Fruit fly (Drosophila melanogaster) whole organism, embryonic: ENCODE results near the gene CG31275.
A peak's percentile ranks its signal among the peaks of the same experiment; 100 is the strongest.

Source experiments
- Ada2b ChIP-seq: fragments of 200-800 bp; sonication (Bioruptor generic); IDR thresholded peaks from 2 replicates; pipeline ENCODE4 v1.3.6; 2022; ENCODE audit warnings: missing biosample characterization, missing genetic modification characterization
- CG10321 ChIP-seq: fragments of 200-800 bp; sonication (Bioruptor generic); IDR thresholded peaks from 2 replicates; pipeline ENCODE4 v1.3.6; 2022; ENCODE audit warnings: missing biosample characterization, missing genetic modification characterization
- CG10462 ChIP-seq: fragments of 200-800 bp; sonication (Bioruptor generic); optimal IDR thresholded peaks from 2 replicates; lab custom pipeline; 2016; ENCODE audit warnings: missing biosample characterization, missing genetic modification characterization
- CG12236 ChIP-seq: fragments of 200-800 bp; sonication (Bioruptor generic); optimal IDR thresholded peaks from 2 replicates; lab custom pipeline; 2016; ENCODE audit warnings: missing biosample characterization, missing genetic modification characterization
- CG12391 ChIP-seq: fragments of 200-800 bp; sonication (Bioruptor generic); optimal IDR thresholded peaks from 3 replicates; lab custom pipeline; 2018; ENCODE audit warnings: missing biosample characterization, mild to moderate bottlenecking, missing genetic modification characterization, moderate library complexity
- CG13424 ChIP-seq: fragments of 200-800 bp; sonication (Bioruptor generic); optimal IDR thresholded peaks from 2 replicates; lab custom pipeline; 2019; ENCODE audit warnings: missing biosample characterization, mild to moderate bottlenecking, missing genetic modification characterization, moderate library complexity
- CG1647 ChIP-seq: fragments of 200-800 bp; sonication (Bioruptor generic); optimal IDR thresholded peaks from 3 replicates; lab custom pipeline; 2016; ENCODE audit warnings: missing biosample characterization, missing genetic modification characterization
- CG2678 ChIP-seq: fragments of 200-800 bp; sonication (Bioruptor generic); optimal IDR thresholded peaks from 3 replicates; lab custom pipeline; 2019; ENCODE audit warnings: missing biosample characterization, mild to moderate bottlenecking, missing genetic modification characterization, moderate library complexity
- CG2712 ChIP-seq: fragments of 200-800 bp; optimal IDR thresholded peaks from 3 replicates; lab custom pipeline; 2019; ENCODE audit warnings: missing biosample characterization, mild to moderate bottlenecking, missing genetic modification characterization, moderate library complexity
- CG2875 ChIP-seq: fragments of 200-800 bp; sonication (Bioruptor generic); optimal IDR thresholded peaks from 2 replicates; lab custom pipeline; 2017; ENCODE audit warnings: missing biosample characterization, mild to moderate bottlenecking, missing genetic modification characterization, missing genetic modification reagents
- CG32532 ChIP-seq: fragments of 200-800 bp; sonication (Bioruptor generic); IDR thresholded peaks from 2 replicates; pipeline ENCODE4 v1.3.6; 2022; ENCODE audit warnings: missing biosample characterization, missing genetic modification characterization
- CG6689 ChIP-seq: fragments of 200-800 bp; sonication (Bioruptor generic); IDR thresholded peaks from 2 replicates; pipeline ENCODE4 v1.3.6; 2022; ENCODE audit warnings: missing biosample characterization, missing genetic modification characterization
- D19A ChIP-seq: fragments of 200-800 bp; optimal IDR thresholded peaks from 3 replicates; lab custom pipeline; 2019; ENCODE audit warnings: missing biosample characterization, mild to moderate bottlenecking, missing genetic modification characterization, moderate library complexity
- Dll ChIP-seq: fragments of 200-800 bp; sonication (Bioruptor generic); IDR thresholded peaks from 4 replicates; pipeline ENCODE4 v1.3.6; 2022; ENCODE audit warnings: missing biosample characterization, missing genetic modification characterization; ENCODE audit not compliant: partially characterized antibody
- Gug ChIP-seq: fragments of 200-800 bp; sonication (Bioruptor generic); IDR thresholded peaks from 4 replicates; pipeline ENCODE4 v1.3.6; 2022; ENCODE audit warnings: missing biosample characterization, missing genetic modification characterization
- Hr3 ChIP-seq: fragments of 200-800 bp; sonication (Bioruptor generic); optimal IDR thresholded peaks from 3 replicates; lab custom pipeline; 2016; ENCODE audit warnings: missing biosample characterization, missing genetic modification characterization
- Nf-YB ChIP-seq: fragments of 200-800 bp; sonication (Bioruptor generic); optimal IDR thresholded peaks from 3 replicates; lab custom pipeline; 2019; ENCODE audit warnings: missing biosample characterization, mild to moderate bottlenecking, missing genetic modification characterization, moderate library complexity
- Scr ChIP-seq: fragments of 200-800 bp; sonication (Bioruptor generic); IDR thresholded peaks from 2 replicates; pipeline ENCODE4 v1.3.6; 2022; ENCODE audit warnings: missing biosample characterization, missing genetic modification characterization; ENCODE audit not compliant: partially characterized antibody
- Sox100B ChIP-seq: fragments of 200-800 bp; sonication (Bioruptor generic); optimal IDR thresholded peaks from 3 replicates; lab custom pipeline; 2018; ENCODE audit warnings: missing biosample characterization, mild to moderate bottlenecking, missing genetic modification characterization
- Ssrp ChIP-seq: fragments of 200-800 bp; sonication (Bioruptor generic); optimal IDR thresholded peaks from 2 replicates; lab custom pipeline; 2018; ENCODE audit warnings: missing biosample characterization, mild to moderate bottlenecking, missing genetic modification characterization, moderate library complexity
- bsh ChIP-seq, 2 experiments: fragments of 200-800 bp; sonication (Bioruptor generic); optimal IDR thresholded peaks; 2 replicates each; lab custom pipeline; 2017 to 2018; ENCODE audit warnings: mild to moderate bottlenecking in 2 of 2, missing biosample characterization in 2 of 2, missing genetic modification characterization in 2 of 2, moderate library complexity in 1 of 2
- caup ChIP-seq: fragments of 200-800 bp; sonication (Bioruptor generic); optimal IDR thresholded peaks from 3 replicates; lab custom pipeline; 2017; ENCODE audit warnings: missing biosample characterization, mild to moderate bottlenecking, missing genetic modification characterization, moderate library complexity; ENCODE audit not compliant: severe bottlenecking
- chinmo ChIP-seq: fragments of 200-800 bp; sonication (Bioruptor generic); IDR thresholded peaks from 4 replicates; pipeline ENCODE4 v1.3.6; 2022; ENCODE audit warnings: missing biosample characterization, missing genetic modification characterization; ENCODE audit not compliant: partially characterized antibody
- dimm ChIP-seq: fragments of 200-800 bp; sonication (Bioruptor generic); IDR thresholded peaks from 2 replicates; pipeline ENCODE4 v1.3.6; 2022; ENCODE audit warnings: missing biosample characterization, missing genetic modification characterization
- dysf ChIP-seq: fragments of 200-800 bp; sonication (Bioruptor generic); IDR thresholded peaks from 3 replicates; pipeline ENCODE4 v1.3.6; 2022; ENCODE audit warnings: missing biosample characterization, missing genetic modification characterization
- fru ChIP-seq: fragments of >200 bp; optimal IDR thresholded peaks from 2 replicates; lab custom pipeline; 2017
- gem ChIP-seq: fragments of 200-800 bp; sonication (Bioruptor generic); optimal IDR thresholded peaks from 2 replicates; lab custom pipeline; 2019; ENCODE audit warnings: missing biosample characterization, mild to moderate bottlenecking, missing genetic modification characterization, moderate library complexity
- lab ChIP-seq: fragments of 200-800 bp; sonication (Bioruptor generic); optimal IDR thresholded peaks from 3 replicates; lab custom pipeline; 2017; ENCODE audit warnings: missing biosample characterization, missing genetic modification characterization, mild to moderate bottlenecking, moderate library complexity, missing genetic modification reagents
- lov ChIP-seq, 2 experiments: fragments of 200-800 bp in 1 of 2; fragments of >200 bp in 1 of 2; sonication (Bioruptor generic) in 1 of 2; IDR thresholded peaks in 1 of 2; optimal IDR thresholded peaks in 1 of 2; 2 replicates in 1 of 2; 3 replicates in 1 of 2; pipeline versions ENCODE4 v1.3.6 to Lab custom; 2017 to 2022; ENCODE audit warnings: missing biosample characterization in 1 of 2, missing genetic modification characterization in 1 of 2
- mld ChIP-seq: fragments of 200-800 bp; sonication (Bioruptor generic); IDR thresholded peaks from 3 replicates; pipeline ENCODE4 v1.3.6; 2022; ENCODE audit warnings: missing biosample characterization, missing genetic modification characterization; ENCODE audit not compliant: partially characterized antibody
- oc ChIP-seq: fragments of 200-800 bp; sonication (Bioruptor generic); optimal IDR thresholded peaks from 2 replicates; lab custom pipeline; 2018; ENCODE audit warnings: missing biosample characterization, mild to moderate bottlenecking, missing genetic modification characterization, moderate library complexity
- onecut ChIP-seq: fragments of 200-800 bp; sonication (Bioruptor generic); IDR thresholded peaks from 2 replicates; pipeline ENCODE4 v1.3.6; 2022; ENCODE audit warnings: missing biosample characterization, missing genetic modification characterization
- p53 ChIP-seq: fragments of 200-800 bp; sonication (Bioruptor generic); optimal IDR thresholded peaks from 2 replicates; lab custom pipeline; 2016; ENCODE audit warnings: missing biosample characterization, missing genetic modification characterization
- pita ChIP-seq: fragments of 200-800 bp; sonication (Bioruptor generic); optimal IDR thresholded peaks from 2 replicates; lab custom pipeline; 2017; ENCODE audit warnings: missing biosample characterization, mild to moderate bottlenecking, missing genetic modification characterization
- ranshi ChIP-seq: fragments of 200-800 bp; sonication (Bioruptor generic); IDR thresholded peaks from 2 replicates; pipeline ENCODE4 v1.3.6; 2022; ENCODE audit warnings: missing biosample characterization, missing genetic modification characterization
- sc ChIP-seq, 3 experiments: fragments of >200 bp in 2 of 3; fragments of 200-800 bp in 1 of 3; sonication (Bioruptor generic) in 1 of 3; optimal IDR thresholded peaks; 2 replicates in 2 of 3; 3 replicates in 1 of 3; lab custom pipeline; 2017; ENCODE audit warnings: mild to moderate bottlenecking in 1 of 3, missing biosample characterization in 1 of 3, missing genetic modification characterization in 1 of 3, missing genetic modification reagents in 1 of 3
- sd ChIP-seq: fragments of 200-800 bp; sonication (Bioruptor generic); optimal IDR thresholded peaks from 3 replicates; lab custom pipeline; 2018; ENCODE audit warnings: missing biosample characterization, mild to moderate bottlenecking, missing genetic modification characterization, moderate library complexity
- sug ChIP-seq: fragments of 200-800 bp; optimal IDR thresholded peaks from 2 replicates; lab custom pipeline; 2019; ENCODE audit warnings: missing biosample characterization, mild to moderate bottlenecking, missing genetic modification characterization, moderate library complexity
- zen ChIP-seq: fragments of 200-800 bp; sonication (Bioruptor generic); optimal IDR thresholded peaks from 3 replicates; lab custom pipeline; 2018; ENCODE audit warnings: missing biosample characterization, mild to moderate bottlenecking, missing genetic modification characterization, moderate library complexity

Gene CG31275

DNA sequence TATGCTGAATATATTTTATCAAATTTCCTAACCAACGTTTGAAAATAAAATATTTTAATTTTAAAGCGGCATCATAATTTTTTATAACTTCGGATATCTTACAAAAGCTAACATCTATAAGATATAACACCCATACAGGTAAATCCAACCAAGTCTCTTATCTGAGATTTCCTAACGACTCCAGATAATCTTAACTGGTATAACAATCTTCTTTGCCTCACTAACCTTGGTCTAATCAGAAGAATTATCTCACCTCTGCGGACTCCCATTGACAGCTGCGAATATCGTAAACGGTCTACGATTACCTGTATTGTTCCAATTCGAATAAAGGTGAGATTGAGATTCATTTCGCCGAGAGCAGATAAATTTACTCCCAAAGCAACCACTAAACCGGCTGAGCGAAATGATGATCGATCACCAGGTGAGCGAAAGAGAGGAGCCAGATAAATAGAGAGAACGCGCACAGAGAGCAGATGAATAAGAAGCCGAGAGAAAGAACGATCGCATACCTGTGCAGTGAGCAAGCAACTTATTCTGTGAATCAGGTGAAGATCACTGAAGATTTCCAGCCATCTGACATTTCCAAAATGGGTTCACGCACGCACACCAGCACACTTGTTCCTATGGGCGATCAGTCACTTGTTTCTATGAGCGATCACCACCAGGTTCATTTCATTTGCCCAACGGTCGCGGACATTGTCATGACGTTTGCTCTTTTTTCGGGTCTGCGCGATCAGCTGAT lies 31.4 kb downstream of the CG31275 start (continued):
- TF ChIP-seq Ssrp (tag; lab: Kevin White, UChicago), result no peak
- TF ChIP-seq dysf (GFP tag; lab: Robert Waterston, UW), result no peak
- TF ChIP-seq gem, result no peak
- no peak for TF ChIP-seq chinmo (GFP tag; lab: Robert Waterston, UW)
- TF ChIP-seq oc (tag; lab: Kevin White, UChicago), result peak; percentile 26
- no peak for TF ChIP-seq CG10462
- no peak for TF ChIP-seq ranshi
- peak; percentile 84 for TF ChIP-seq Nf-YB (GFP tag; lab: Kevin White, UChicago)
- TF ChIP-seq bsh (GFP tag; optimal IDR thresholded peaks at IDR 0.05; lab: Kevin White, UChicago), result no peak
- no peak for TF ChIP-seq CG1647
- no peak for TF ChIP-seq CG2875 (GFP tag; lab: Kevin White, UChicago)
- TF ChIP-seq fru, result no peak
- no peak for TF ChIP-seq caup (GFP tag; lab: Kevin White, UChicago)
- TF ChIP-seq CG10321, result no peak
- no peak for TF ChIP-seq Ada2b (GFP tag; lab: Robert Waterston, UW)
- no peak for TF ChIP-seq dimm (GFP tag; lab: Robert Waterston, UW)
- TF ChIP-seq lab (GFP tag; lab: Kevin White, UChicago), result no peak
- TF ChIP-seq Dll (GFP tag; lab: Robert Waterston, UW), result no peak
- TF ChIP-seq CG2712 (tag; lab: Kevin White, UChicago), result no peak
- no peak for TF ChIP-seq lov (optimal IDR thresholded peaks at IDR 0.05; lab: Kevin White, UChicago)
- no peak for TF ChIP-seq lov (GFP tag; IDR thresholded peaks at IDR 0.05; lab: Robert Waterston, UW)
- TF ChIP-seq CG32532 (GFP tag; lab: Robert Waterston, UW), result no peak
- peak; percentile 84 for TF ChIP-seq sd
- TF ChIP-seq CG6689 (GFP tag; lab: Robert Waterston, UW), result no peak
- no peak for TF ChIP-seq Sox100B (GFP tag; lab: Kevin White, UChicago)
- TF ChIP-seq sc (optimal IDR thresholded peaks at IDR 0.05; lab: Kevin White, UChicago), result no peak
- no peak for TF ChIP-seq sc (GFP tag; optimal IDR thresholded peaks at IDR 0.05; lab: Kevin White, UChicago)
- TF ChIP-seq p53 (GFP tag; lab: Kevin White, UChicago), result no peak
- TF ChIP-seq D19A (tag; lab: Kevin White, UChicago), result no peak
- no peak for TF ChIP-seq CG2678 (tag; lab: Kevin White, UChicago)
- no peak for TF ChIP-seq CG13424
- no peak for TF ChIP-seq sug (tag; lab: Kevin White, UChicago)
- no peak for TF ChIP-seq Scr (GFP tag; lab: Robert Waterston, UW)
- no peak for TF ChIP-seq CG12391 (tag; lab: Kevin White, UChicago)
- TF ChIP-seq CG12236 (GFP tag; lab: Kevin White, UChicago), result no peak
- TF ChIP-seq Hr3, result no peak
- TF ChIP-seq mld, result no peak
- TF ChIP-seq zen (tag; lab: Kevin White, UChicago), result peak; percentile 87
- no peak for TF ChIP-seq pita
- TF ChIP-seq onecut (GFP tag; lab: Robert Waterston, UW), result no peak
- TF ChIP-seq Gug (GFP tag; lab: Robert Waterston, UW), result no peak
